Fruit fly (Drosophila melanogaster): ENCODE data around the gene CG13295.

CG13295 gene

dm6 chr3L:6085988-6086387, 10.9 kb upstream of the CG13295 start (continued):
- TF ChIP-seq maf-S (GFP tag; optimal IDR thresholded peaks at IDR 0.05) = peak; percentile 15
- no peak for TF ChIP-seq Spps (tag; optimal IDR thresholded peaks at IDR 0.05)
- no peak for TF ChIP-seq CG31388 (GFP tag; optimal IDR thresholded peaks at IDR 0.05)
- TF ChIP-seq lov (optimal IDR thresholded peaks at IDR 0.05) = no peak
- no peak for TF ChIP-seq lov (GFP tag; IDR thresholded peaks at IDR 0.05)
- no peak for TF ChIP-seq CG11723 (GFP tag; optimal IDR thresholded peaks at IDR 0.05)
- peak; percentile 10 for TF ChIP-seq CG9609 (GFP tag; optimal IDR thresholded peaks at IDR 0.05)
- TF ChIP-seq CG7928 (GFP tag; optimal IDR thresholded peaks at IDR 0.05) = no peak
- TF ChIP-seq CG11560 (tag; IDR thresholded peaks at IDR 0.05) = no peak
- no peak for TF ChIP-seq Hr78 (GFP tag; optimal IDR thresholded peaks at IDR 0.05)
- TF ChIP-seq GATAe (GFP tag; conservative IDR thresholded peaks at IDR 0.05) = no peak
- TF ChIP-seq scrt (GFP tag; optimal IDR thresholded peaks at IDR 0.05) = no peak
- TF ChIP-seq Chrac-16 (GFP tag; optimal IDR thresholded peaks at IDR 0.05) = peak; percentile 23
- no peak for TF ChIP-seq CG12942 (GFP tag; optimal IDR thresholded peaks at IDR 0.05)
- TF ChIP-seq h (optimal IDR thresholded peaks at IDR 0.05) = no peak
- peak; percentile 38 for TF ChIP-seq CG13624 (GFP tag; optimal IDR thresholded peaks at IDR 0.05)
- no peak for TF ChIP-seq ato (GFP tag; IDR thresholded peaks at IDR 0.05; ENCODE audit: partially characterized antibody)
- no peak for TF ChIP-seq ase (GFP tag; IDR thresholded peaks at IDR 0.05)
- TF ChIP-seq CG10431 (GFP tag; optimal IDR thresholded peaks at IDR 0.05) = no peak
- TF ChIP-seq row (GFP tag; IDR thresholded peaks at IDR 0.05) = peak; percentile 57
- no peak for TF ChIP-seq CG2199 (GFP tag; IDR thresholded peaks at IDR 0.05)
- no peak for TF ChIP-seq Ravus (GFP tag; IDR thresholded peaks at IDR 0.05)
- peak; percentile 20 for TF ChIP-seq HmgZ (tag; optimal IDR thresholded peaks at IDR 0.05)
- TF ChIP-seq hb (GFP tag; IDR thresholded peaks at IDR 0.05; ENCODE audit: partially characterized antibody) = no peak
- TF ChIP-seq Doc2 (GFP tag; IDR thresholded peaks at IDR 0.05) = no peak
- TF ChIP-seq CG2202 (tag; optimal IDR thresholded peaks at IDR 0.05) = no peak
- no peak for TF ChIP-seq grn (GFP tag; optimal IDR thresholded peaks at IDR 0.05)
- TF ChIP-seq ERR (GFP tag; optimal IDR thresholded peaks at IDR 0.05) = no peak
- TF ChIP-seq CG8388 (GFP tag; optimal IDR thresholded peaks at IDR 0.05) = peak; percentile 38
- no peak for TF ChIP-seq gsb (GFP tag; IDR thresholded peaks at IDR 0.05)
- TF ChIP-seq tio (GFP tag; optimal IDR thresholded peaks at IDR 0.05) = no peak
- no peak for TF ChIP-seq CG30431 (GFP tag; optimal IDR thresholded peaks at IDR 0.05)
- TF ChIP-seq fd3F (GFP tag; optimal IDR thresholded peaks at IDR 0.05) = no peak
- TF ChIP-seq dm (GFP tag; optimal IDR thresholded peaks at IDR 0.05) = no peak
- TF ChIP-seq trem (tag; optimal IDR thresholded peaks at IDR 0.05) = no peak
- no peak for TF ChIP-seq amos (GFP tag; IDR thresholded peaks at IDR 0.05; ENCODE audit: partially characterized antibody)
- TF ChIP-seq cas (GFP tag; IDR thresholded peaks at IDR 0.05) = no peak
- TF ChIP-seq NC2α (GFP tag; optimal IDR thresholded peaks at IDR 0.05) = no peak
- no peak for TF ChIP-seq BtbVII (GFP tag; optimal IDR thresholded peaks at IDR 0.05)
- no peak for TF ChIP-seq Bteb2 (GFP tag; optimal IDR thresholded peaks at IDR 0.05)
- no peak for TF ChIP-seq CG33213 (GFP tag; optimal IDR thresholded peaks at IDR 0.05)
- no peak for TF ChIP-seq ro (GFP tag; IDR thresholded peaks at IDR 0.05)
- TF ChIP-seq Lim3 (GFP tag; IDR thresholded peaks at IDR 0.05) = no peak
- TF ChIP-seq al (GFP tag; IDR thresholded peaks at IDR 0.05) = no peak
- no peak for TF ChIP-seq CG7987 (GFP tag; optimal IDR thresholded peaks at IDR 0.05)
- TF ChIP-seq kah (GFP tag; optimal IDR thresholded peaks at IDR 0.05) = no peak
- peak; percentile 11; the same call in 1 of the 3 replicates for TF ChIP-seq CG14050 (GFP tag; IDR thresholded peaks at IDR 0.05)
- no peak for TF ChIP-seq zf30C (GFP tag; optimal IDR thresholded peaks at IDR 0.05)
- TF ChIP-seq CG3726 (GFP tag; IDR thresholded peaks at IDR 0.05) = no peak
- TF ChIP-seq CG4854 (GFP tag; optimal IDR thresholded peaks at IDR 0.05) = no peak
- TF ChIP-seq CG6813 (GFP tag; optimal IDR thresholded peaks at IDR 0.05) = no peak
- TF ChIP-seq Oaz (GFP tag; IDR thresholded peaks at IDR 0.05) = no peak
- no peak for TF ChIP-seq Trl (optimal IDR thresholded peaks at IDR 0.05)
- TF ChIP-seq Trl (GFP tag; optimal IDR thresholded peaks at IDR 0.05) = no peak
